Fruit fly (Drosophila melanogaster): Measurements from ENCODE around the gene baz.

baz gene

DNA sequence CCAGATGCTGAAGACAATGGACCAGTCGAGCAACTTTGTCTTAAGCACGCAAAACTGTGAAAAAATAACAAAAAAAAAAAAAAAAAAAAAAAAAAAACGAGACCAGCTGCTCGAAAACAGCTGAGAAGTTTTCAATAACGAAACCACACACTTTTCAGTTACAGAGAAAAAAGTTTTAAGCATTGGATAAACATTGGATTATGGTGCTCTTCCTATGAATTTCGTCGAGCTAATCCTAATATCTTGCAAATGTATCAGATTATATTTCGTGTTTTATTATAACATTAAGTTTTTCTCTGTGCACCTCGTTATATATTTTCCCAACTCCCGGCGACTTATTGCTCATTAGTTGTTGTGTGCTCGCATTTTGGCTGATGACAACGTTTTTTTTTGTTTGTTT is 16.7 kb downstream of the baz start (continued):
- TF ChIP-seq Chrac-16 (GFP tag; optimal IDR thresholded peaks at IDR 0.05) (peak; percentile 18), oc (tag; optimal IDR thresholded peaks at IDR 0.05) (peak; percentile 66), pfk (GFP tag; optimal IDR thresholded peaks at IDR 0.05) (no peak), Rx (GFP tag; IDR thresholded peaks at IDR 0.05) (peak; percentile 47; the same call in 1 of the 2 replicates), CG43689 (GFP tag; IDR thresholded peaks at IDR 0.05) (no peak), Lhr (GFP tag; optimal IDR thresholded peaks at IDR 0.05) (no peak), CG17361 (GFP tag; IDR thresholded peaks at IDR 0.05) (0 out of 3 replicates have a peak, but pooled peaks have one; percentile 32), Awh (GFP tag; IDR thresholded peaks at IDR 0.05) (peak; percentile 74; the same call in 1 of the 2 replicates), CG12219 (GFP tag; optimal IDR thresholded peaks at IDR 0.05) (peak; percentile 24), H2.0 (GFP tag; IDR thresholded peaks at IDR 0.05) (peak; percentile 53; the same call in 1 of the 2 replicates), CG6654 (GFP tag; optimal IDR thresholded peaks at IDR 0.05) (no peak), TFAM (GFP tag; optimal IDR thresholded peaks at IDR 0.05) (no peak), CG11696 (GFP tag; IDR thresholded peaks at IDR 0.05) (0 out of 2 replicates have a peak, but pooled peaks have one; percentile 29), CG13894 (tag; optimal IDR thresholded peaks at IDR 0.05) (peak; percentile 36), CG11456 (GFP tag; IDR thresholded peaks at IDR 0.05) (0 out of 3 replicates have a peak, but pooled peaks have one; percentile 14), CG8944 (GFP tag; optimal IDR thresholded peaks at IDR 0.05) (peak; percentile 2), CG31441 (GFP tag; IDR thresholded peaks at IDR 0.05) (no peak), pnt (GFP tag; optimal IDR thresholded peaks at IDR 0.05) (peak; percentile 38), MTF-1 (GFP tag; optimal IDR thresholded peaks at IDR 0.05; ENCODE audit: borderline replicate concordance) (no peak), Deaf1 (tag; optimal IDR thresholded peaks at IDR 0.05) (peak; percentile 12), HHEX (GFP tag; optimal IDR thresholded peaks at IDR 0.05) (peak; percentile 36), CG10274 (GFP tag; optimal IDR thresholded peaks at IDR 0.05) (no peak), CG1792 (GFP tag; optimal IDR thresholded peaks at IDR 0.05) (no peak), danr (GFP tag; IDR thresholded peaks at IDR 0.05) (0 out of 2 replicates have a peak, but pooled peaks have one; percentile 6), CG6791 (GFP tag; IDR thresholded peaks at IDR 0.05; ENCODE audit: partially characterized antibody) (no peak), CG4404 (GFP tag; IDR thresholded peaks at IDR 0.05) (no peak), CG7786 (GFP tag; optimal IDR thresholded peaks at IDR 0.05) (peak; percentile 35), chn (GFP tag; optimal IDR thresholded peaks at IDR 0.05) (no peak), pros (GFP tag; optimal IDR thresholded peaks at IDR 0.05) (no peak), CG10209 (GFP tag; optimal IDR thresholded peaks at IDR 0.05) (peak; percentile 30), Fer3 (tag; optimal IDR thresholded peaks at IDR 0.05) (peak; percentile 44), CG5245 (GFP tag; optimal IDR thresholded peaks at IDR 0.05) (no peak), Vsx1 (GFP tag; optimal IDR thresholded peaks at IDR 0.05) (no peak), Med (GFP tag) (peak; percentile 80), Gug (GFP tag; IDR thresholded peaks at IDR 0.05) (0 out of 4 replicates have a peak, but pooled peaks have one; percentile 21), Eip74EF (GFP tag; optimal IDR thresholded peaks at IDR 0.05) (no peak), CG10979 (tag; optimal IDR thresholded peaks at IDR 0.05) (no peak), prd (optimal IDR thresholded peaks at IDR 0.05) (no peak), prd (GFP tag; IDR thresholded peaks at IDR 0.05) (peak; percentile 52; the same call in 2 of the 3 replicates), salm (tag; optimal IDR thresholded peaks at IDR 0.05) (no peak), sqz (GFP tag; optimal IDR thresholded peaks at IDR 0.05) (peak; percentile 56), zf30C (GFP tag; optimal IDR thresholded peaks at IDR 0.05) (no peak), CG18599 (GFP tag; optimal IDR thresholded peaks at IDR 0.05) (peak; percentile 53), CG34224 (GFP tag; IDR thresholded peaks at IDR 0.05; ENCODE audit: partially characterized antibody) (no peak; the same call in 2 of the 3 replicates), vfl (GFP tag; optimal IDR thresholded peaks at IDR 0.05) (no peak), Sox102F (GFP tag; optimal IDR thresholded peaks at IDR 0.05) (peak; percentile 66), nom (GFP tag; optimal IDR thresholded peaks at IDR 0.05) (no peak), zen2 (GFP tag; IDR thresholded peaks at IDR 0.05; ENCODE audit: partially characterized antibody) (no peak), dimm (GFP tag; IDR thresholded peaks at IDR 0.05) (no peak), CG1603 (tag; optimal IDR thresholded peaks at IDR 0.05) (peak; percentile 30)

All from whole organism, embryonic.